Fruit fly (Drosophila melanogaster) whole organism, prepupa: ENCODE measurements around the gene Atac1.

Experiments
- Blimp-1 ChIP-seq: fragments of 200-800 bp; sonication (Bioruptor generic); optimal IDR thresholded peaks from 3 replicates; lab custom pipeline; 2017; ENCODE audit warnings: missing biosample characterization, missing genetic modification characterization, mild to moderate bottlenecking, moderate library complexity, missing genetic modification reagents
- CG10669 ChIP-seq: fragments of 200-800 bp; sonication (Bioruptor generic); optimal IDR thresholded peaks from 3 replicates; lab custom pipeline; 2018; ENCODE audit warnings: missing biosample characterization, mild to moderate bottlenecking, missing genetic modification characterization, moderate library complexity
- CG11294 ChIP-seq: fragments of 200-800 bp; sonication (Bioruptor generic); IDR thresholded peaks from 2 replicates; pipeline ENCODE4 v1.3.6; 2022; ENCODE audit warnings: missing biosample characterization, missing genetic modification characterization
- CG11902 ChIP-seq: fragments of 200-800 bp; sonication (Bioruptor generic); optimal IDR thresholded peaks from 3 replicates; lab custom pipeline; 2016; ENCODE audit warnings: missing biosample characterization, missing genetic modification characterization
- CG15336 ChIP-seq: fragments of 200-800 bp; sonication (Bioruptor generic); IDR thresholded peaks from 2 replicates; pipeline ENCODE4 v1.3.6; 2022; ENCODE audit warnings: missing biosample characterization, missing genetic modification characterization
- CG1621 ChIP-seq: fragments of 200-800 bp; sonication (Bioruptor generic); optimal IDR thresholded peaks from 3 replicates; lab custom pipeline; 2018; ENCODE audit warnings: missing biosample characterization, mild to moderate bottlenecking, missing genetic modification characterization
- CG31627 ChIP-seq: fragments of 200-800 bp; sonication (Bioruptor generic); optimal IDR thresholded peaks from 3 replicates; lab custom pipeline; 2016; ENCODE audit warnings: missing biosample characterization, missing genetic modification characterization
- CG32006 ChIP-seq: fragments of 200-800 bp; sonication (Bioruptor generic); optimal IDR thresholded peaks from 3 replicates; lab custom pipeline; 2017; ENCODE audit warnings: missing biosample characterization, mild to moderate bottlenecking, missing genetic modification characterization
- CG34406 ChIP-seq: fragments of 200-800 bp; sonication (Bioruptor generic); optimal IDR thresholded peaks from 3 replicates; lab custom pipeline; 2016; ENCODE audit warnings: missing biosample characterization, missing genetic modification characterization
- CG4318 ChIP-seq: fragments of 200-800 bp; sonication (Bioruptor generic); optimal IDR thresholded peaks from 3 replicates; lab custom pipeline; 2017; ENCODE audit warnings: missing biosample characterization, mild to moderate bottlenecking, missing genetic modification characterization
- CG6276 ChIP-seq: fragments of 200-800 bp; sonication (Bioruptor generic); optimal IDR thresholded peaks from 2 replicates; lab custom pipeline; 2017; ENCODE audit warnings: missing biosample characterization, mild to moderate bottlenecking, missing genetic modification characterization
- CG6854 ChIP-seq: fragments of 200-800 bp; sonication (Bioruptor generic); optimal IDR thresholded peaks from 2 replicates; lab custom pipeline; 2017; ENCODE audit warnings: missing biosample characterization, mild to moderate bottlenecking, missing genetic modification characterization
- CG8119 ChIP-seq: fragments of 200-800 bp; sonication (Bioruptor generic); IDR thresholded peaks from 3 replicates; pipeline ENCODE4 v1.3.6; 2022; ENCODE audit warnings: missing biosample characterization, missing genetic modification characterization
- CG8319 ChIP-seq: fragments of 200-800 bp; sonication (Bioruptor generic); optimal IDR thresholded peaks from 3 replicates; lab custom pipeline; 2016; ENCODE audit warnings: missing biosample characterization, missing genetic modification characterization
- CG8632 ChIP-seq: fragments of 200-800 bp; sonication (Bioruptor generic); optimal IDR thresholded peaks from 3 replicates; lab custom pipeline; 2016; ENCODE audit warnings: missing biosample characterization, missing genetic modification characterization
- CG9139 ChIP-seq: fragments of 200-800 bp; sonication (Bioruptor generic); optimal IDR thresholded peaks from 3 replicates; lab custom pipeline; 2017; ENCODE audit warnings: missing biosample characterization, mild to moderate bottlenecking, missing genetic modification characterization
- Eip75B ChIP-seq: fragments of 200-800 bp; sonication (Bioruptor generic); optimal IDR thresholded peaks from 3 replicates; lab custom pipeline; 2016; ENCODE audit warnings: missing biosample characterization, missing genetic modification characterization
- Eip93F ChIP-seq: fragments of 200-800 bp; sonication (Bioruptor generic); optimal IDR thresholded peaks from 2 replicates; lab custom pipeline; 2016; ENCODE audit warnings: missing biosample characterization, mild to moderate bottlenecking, missing genetic modification characterization
- Ets21C ChIP-seq: fragments of 200-800 bp; sonication (Bioruptor generic); optimal IDR thresholded peaks from 3 replicates; lab custom pipeline; 2016; ENCODE audit warnings: missing biosample characterization, missing genetic modification characterization
- Hr38 ChIP-seq: sonication (Bioruptor generic); optimal IDR thresholded peaks from 2 replicates; lab custom pipeline; 2016; ENCODE audit warnings: missing biosample characterization, missing genetic modification characterization
- Hr39 ChIP-seq: fragments of 200-800 bp; sonication (Bioruptor generic); optimal IDR thresholded peaks from 2 replicates; lab custom pipeline; 2016; ENCODE audit warnings: missing biosample characterization, missing genetic modification characterization
- Hr4 ChIP-seq: fragments of 200-800 bp; sonication (Bioruptor generic); optimal IDR thresholded peaks from 3 replicates; lab custom pipeline; 2016; ENCODE audit warnings: missing biosample characterization, missing genetic modification characterization
- Met ChIP-seq: fragments of 200-800 bp; sonication (Bioruptor generic); optimal IDR thresholded peaks from 3 replicates; lab custom pipeline; 2016; ENCODE audit warnings: missing biosample characterization, missing genetic modification characterization
- Smox ChIP-seq: fragments of 200-800 bp; sonication (Bioruptor generic); optimal IDR thresholded peaks from 3 replicates; lab custom pipeline; 2016; ENCODE audit warnings: missing biosample characterization, missing genetic modification characterization
- Sox14 ChIP-seq: fragments of 200-800 bp; sonication (Bioruptor generic); optimal IDR thresholded peaks from 3 replicates; lab custom pipeline; 2016; ENCODE audit warnings: missing biosample characterization, missing genetic modification characterization
- Sox15 ChIP-seq: fragments of 200-800 bp; sonication (Bioruptor generic); optimal IDR thresholded peaks from 3 replicates; lab custom pipeline; 2016; ENCODE audit warnings: missing biosample characterization, missing genetic modification characterization
- cyc ChIP-seq: fragments of 200-800 bp; sonication (Bioruptor generic); optimal IDR thresholded peaks from 3 replicates; lab custom pipeline; 2016; ENCODE audit warnings: missing biosample characterization, missing genetic modification characterization
- dac ChIP-seq: fragments of 200-800 bp; sonication (Bioruptor generic); optimal IDR thresholded peaks from 2 replicates; lab custom pipeline; 2017; ENCODE audit warnings: missing biosample characterization, mild to moderate bottlenecking, missing genetic modification characterization
- dsx ChIP-seq: fragments of 200-800 bp; optimal IDR thresholded peaks from 3 replicates; lab custom pipeline; 2019; ENCODE audit warnings: missing biosample characterization, mild to moderate bottlenecking, missing genetic modification characterization, moderate library complexity; ENCODE audit not compliant: poor library complexity, severe bottlenecking
- eg ChIP-seq: fragments of 200-800 bp; sonication (Bioruptor generic); IDR thresholded peaks from 3 replicates; pipeline ENCODE4 v1.3.6; 2022; ENCODE audit warnings: missing biosample characterization, missing genetic modification characterization
- esn ChIP-seq: fragments of 200-800 bp; sonication (Bioruptor generic); optimal IDR thresholded peaks from 2 replicates; lab custom pipeline; 2016; ENCODE audit warnings: missing biosample characterization, mild to moderate bottlenecking, missing genetic modification characterization, moderate library complexity
- fkh ChIP-seq: fragments of 200-800 bp; sonication (Bioruptor generic); optimal IDR thresholded peaks from 3 replicates; lab custom pipeline; 2017; ENCODE audit warnings: missing biosample characterization, mild to moderate bottlenecking, missing genetic modification characterization, moderate library complexity
- lz ChIP-seq: fragments of 200-800 bp; sonication (Bioruptor generic); optimal IDR thresholded peaks from 3 replicates; lab custom pipeline; 2016; ENCODE audit warnings: missing biosample characterization, missing genetic modification characterization
- net ChIP-seq: fragments of 200-800 bp; sonication (Bioruptor generic); optimal IDR thresholded peaks from 3 replicates; lab custom pipeline; 2016; ENCODE audit warnings: missing biosample characterization, missing genetic modification characterization
- salr ChIP-seq, 2 experiments: fragments of 200-800 bp; sonication (Bioruptor generic); optimal IDR thresholded peaks; 3 replicates each; lab custom pipeline; 2016 to 2018; ENCODE audit warnings: missing biosample characterization in 2 of 2, missing genetic modification characterization in 2 of 2, mild to moderate bottlenecking in 1 of 2
- spab ChIP-seq: fragments of 200-800 bp; sonication (Bioruptor generic); optimal IDR thresholded peaks from 2 replicates; lab custom pipeline; 2017; ENCODE audit warnings: missing biosample characterization, mild to moderate bottlenecking, missing genetic modification characterization, missing genetic modification reagents
- svp ChIP-seq: fragments of 200-800 bp; sonication (Bioruptor generic); peaks from one replicate; lab custom pipeline; 2016; ENCODE audit warnings: missing biosample characterization, missing genetic modification characterization

Atac1 gene

DNA sequence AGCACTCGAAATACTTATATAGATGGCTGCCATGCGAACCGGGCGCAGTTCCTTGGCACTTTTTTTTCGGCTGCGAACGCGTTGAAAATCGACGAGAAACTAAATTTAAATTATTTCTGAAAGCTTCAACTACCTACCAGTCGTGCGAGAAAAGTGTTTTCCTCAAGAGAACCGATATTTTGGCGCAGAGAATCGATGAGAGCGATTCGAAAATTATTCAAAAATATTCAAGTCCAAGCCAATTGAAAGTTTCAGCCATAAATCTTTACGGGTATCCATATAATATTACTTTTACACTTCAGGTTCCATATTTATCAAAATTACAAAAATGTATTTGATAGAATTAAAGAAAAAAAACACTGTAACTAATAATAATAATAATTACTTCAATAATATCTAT is 17.4 kb downstream of the Atac1 start, which contains the start of gene CG18304:
TSS of gene CG18304 (minus strand) at position 101 of the 400 bp plus-strand sequence.
- TF ChIP-seq svp (GFP tag; lab: Kevin White, UChicago) (no peak), CG10669 (GFP tag; lab: Kevin White, UChicago) (no peak), CG31627 (no peak), CG9139 (GFP tag; lab: Kevin White, UChicago) (no peak), CG8319 (no peak), eg (GFP tag; lab: Robert Waterston, UW) (no peak), Sox14 (GFP tag; lab: Kevin White, UChicago) (no peak), lz (no peak), dac (no peak), cyc (GFP tag; lab: Kevin White, UChicago) (no peak), Blimp-1 (no peak), CG8632 (GFP tag; lab: Kevin White, UChicago) (no peak), Hr4 (GFP tag; lab: Kevin White, UChicago) (no peak), CG11294 (no peak), Hr39 (GFP tag; lab: Kevin White, UChicago) (no peak), Eip93F (GFP tag; lab: Kevin White, UChicago) (no peak)

DNA sequence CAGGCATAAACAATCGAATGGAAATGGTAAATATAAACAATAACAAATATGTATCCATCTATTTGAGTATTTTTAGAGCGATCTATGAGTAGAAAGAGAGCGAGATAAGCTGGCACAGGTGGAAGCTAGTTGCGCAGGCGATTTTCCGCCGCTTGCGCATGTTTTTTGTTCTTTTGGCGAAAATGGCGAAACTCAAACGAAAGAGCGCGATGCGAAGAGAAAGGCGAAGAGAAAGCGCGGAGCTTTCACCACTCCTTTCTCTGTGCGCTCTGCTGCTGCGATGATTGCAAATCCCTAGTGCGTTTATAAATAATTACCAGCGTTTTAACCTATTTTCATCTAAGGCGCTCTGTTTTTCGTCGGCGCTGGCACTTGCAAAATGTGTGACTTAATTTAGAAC is 18.4 kb downstream of the Atac1 start:
- TF ChIP-seq Ets21C (no peak), salr (GFP tag; optimal IDR thresholded peaks at IDR 0.05; lab: Kevin White, UChicago) (no peak), Hr39 (GFP tag; lab: Kevin White, UChicago) (no peak), net (GFP tag; lab: Kevin White, UChicago) (no peak), Blimp-1 (no peak), svp (GFP tag; lab: Kevin White, UChicago) (no peak), Met (GFP tag; lab: Kevin White, UChicago) (no peak), Hr38 (GFP tag; lab: Kevin White, UChicago) (no peak), Eip93F (GFP tag; lab: Kevin White, UChicago) (no peak), spab (GFP tag; lab: Kevin White, UChicago) (no peak), Eip75B (GFP tag; lab: Kevin White, UChicago) (no peak), esn (GFP tag; lab: Kevin White, UChicago) (no peak), dsx (no peak), CG8119 (GFP tag; lab: Robert Waterston, UW) (no peak), CG4318 (GFP tag; lab: Kevin White, UChicago) (no peak)
- TF ChIP-seq, all 60 proteins: peak for 0

DNA sequence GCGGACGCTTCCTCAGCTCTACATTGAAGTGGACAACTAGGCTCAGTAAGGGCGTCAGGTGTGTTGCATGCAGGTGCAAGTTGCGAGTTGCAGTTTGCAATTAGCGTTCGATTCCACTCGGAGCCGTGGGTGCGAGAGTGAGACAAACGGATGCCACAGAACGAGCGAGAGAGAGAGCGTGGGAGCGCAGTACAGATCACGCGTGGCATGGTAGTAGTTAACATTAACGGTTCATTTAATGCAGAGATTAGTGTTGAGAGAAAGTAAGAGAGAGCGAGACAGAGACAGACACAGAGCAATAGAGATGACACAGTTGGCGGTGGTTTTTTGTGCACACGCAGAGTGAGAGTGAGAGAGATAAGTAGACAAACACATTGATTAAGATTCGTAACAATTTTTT is 20.4 kb downstream of the Atac1 start:
- no peak for TF ChIP-seq CG15336
- no peak for TF ChIP-seq CG6276
- no peak for TF ChIP-seq Smox (GFP tag; lab: Kevin White, UChicago)
- no peak for TF ChIP-seq Sox15 (GFP tag; lab: Kevin White, UChicago)
- no peak for TF ChIP-seq fkh
- TF ChIP-seq Met (GFP tag; lab: Kevin White, UChicago), result no peak
- TF ChIP-seq dsx, result no peak
- no peak for TF ChIP-seq spab (GFP tag; lab: Kevin White, UChicago)
- no peak for TF ChIP-seq Eip75B (GFP tag; lab: Kevin White, UChicago)
- TF ChIP-seq CG4318 (GFP tag; lab: Kevin White, UChicago), result no peak
- no peak for TF ChIP-seq CG32006 (GFP tag; lab: Kevin White, UChicago)
- no peak for TF ChIP-seq CG11902 (GFP tag; lab: Kevin White, UChicago)
- no peak for TF ChIP-seq CG8119 (GFP tag; lab: Robert Waterston, UW)
- no peak for TF ChIP-seq CG1621 (tag; lab: Kevin White, UChicago)
- TF ChIP-seq CG34406 (GFP tag; lab: Kevin White, UChicago), result no peak
- TF ChIP-seq esn (GFP tag; lab: Kevin White, UChicago), result no peak
- no peak for TF ChIP-seq CG6854 (GFP tag; lab: Kevin White, UChicago)
- TF ChIP-seq, all 60 proteins: peak for 0
